Fruit fly (Drosophila melanogaster) whole organism, embryonic: ENCODE measurements around the gene CG10165.

ENCODE experiments used
- Abd-B ChIP-seq: fragments of 200-800 bp; sonication (Bioruptor generic); optimal IDR thresholded peaks from 2 replicates; lab custom pipeline; 2018; ENCODE audit warnings: missing biosample characterization, mild to moderate bottlenecking, missing genetic modification characterization, moderate library complexity
- Awh ChIP-seq: fragments of 200-800 bp; sonication (Bioruptor generic); IDR thresholded peaks from 2 replicates; pipeline ENCODE4, ENCODE4 v1.3.6; 2022; ENCODE audit warnings: missing biosample characterization, missing genetic modification characterization
- B-H2 ChIP-seq: fragments of 200-800 bp; sonication (Bioruptor generic); optimal IDR thresholded peaks from 2 replicates; lab custom pipeline; 2018; ENCODE audit warnings: missing biosample characterization, mild to moderate bottlenecking, missing genetic modification characterization
- Bdp1 ChIP-seq: fragments of 200-800 bp; sonication (Bioruptor generic); optimal IDR thresholded peaks from 3 replicates; lab custom pipeline; 2016; ENCODE audit warnings: missing biosample characterization, missing genetic modification characterization
- CG10147 ChIP-seq: fragments of 200-800 bp; sonication (Bioruptor generic); optimal IDR thresholded peaks from 2 replicates; lab custom pipeline; 2019; ENCODE audit warnings: missing biosample characterization, mild to moderate bottlenecking, missing genetic modification characterization, moderate library complexity
- CG10321 ChIP-seq: fragments of 200-800 bp; sonication (Bioruptor generic); IDR thresholded peaks from 2 replicates; pipeline ENCODE4 v1.3.6; 2022; ENCODE audit warnings: missing biosample characterization, missing genetic modification characterization
- CG10431 ChIP-seq: fragments of 200-800 bp; sonication (Bioruptor generic); optimal IDR thresholded peaks from 3 replicates; lab custom pipeline; 2018; ENCODE audit warnings: missing biosample characterization, mild to moderate bottlenecking, missing genetic modification characterization
- CG12744 ChIP-seq: fragments of 200-800 bp; sonication (Bioruptor generic); optimal IDR thresholded peaks from 2 replicates; lab custom pipeline; 2016; ENCODE audit warnings: missing biosample characterization, missing genetic modification characterization
- CG12942 ChIP-seq: fragments of 200-800 bp; sonication (Bioruptor generic); optimal IDR thresholded peaks from 3 replicates; lab custom pipeline; 2016; ENCODE audit warnings: missing biosample characterization, missing genetic modification characterization
- CG13287 ChIP-seq: fragments of 200-800 bp; sonication (Bioruptor generic); IDR thresholded peaks from 2 replicates; pipeline ENCODE4 v1.3.6; 2022; ENCODE audit warnings: missing biosample characterization, missing genetic modification characterization; ENCODE audit not compliant: partially characterized antibody
- CG14710 ChIP-seq: fragments of 200-800 bp; sonication (Bioruptor generic); optimal IDR thresholded peaks from 3 replicates; lab custom pipeline; 2019; ENCODE audit warnings: missing biosample characterization, mild to moderate bottlenecking, missing genetic modification characterization, moderate library complexity
- CG15479 ChIP-seq: fragments of 200-800 bp; sonication (Bioruptor generic); optimal IDR thresholded peaks from 3 replicates; lab custom pipeline; 2019; ENCODE audit warnings: missing biosample characterization, mild to moderate bottlenecking, missing genetic modification characterization, moderate library complexity
- CG17612 ChIP-seq: fragments of 200-800 bp; sonication (Bioruptor generic); IDR thresholded peaks from 2 replicates; pipeline ENCODE4 v1.3.6; 2022; ENCODE audit warnings: missing biosample characterization, missing genetic modification characterization
- CG17912 ChIP-seq: fragments of 200-800 bp; sonication (Bioruptor generic); optimal IDR thresholded peaks from 2 replicates; lab custom pipeline; 2018; ENCODE audit warnings: missing biosample characterization, mild to moderate bottlenecking, missing genetic modification characterization
- CG18262 ChIP-seq: fragments of 200-800 bp; optimal IDR thresholded peaks from 3 replicates; lab custom pipeline; 2019; ENCODE audit warnings: missing biosample characterization, mild to moderate bottlenecking, missing genetic modification characterization, moderate library complexity
- CG30431 ChIP-seq: fragments of 200-800 bp; sonication (Bioruptor generic); optimal IDR thresholded peaks from 2 replicates; lab custom pipeline; 2017; ENCODE audit warnings: missing biosample characterization, missing genetic modification characterization
- CG32767 ChIP-seq: fragments of 200-800 bp; sonication (Bioruptor generic); IDR thresholded peaks from 2 replicates; pipeline ENCODE4 v1.3.6; 2022; ENCODE audit warnings: missing biosample characterization, missing genetic modification characterization
- CG34376 ChIP-seq: fragments of 200-800 bp; sonication (Bioruptor generic); optimal IDR thresholded peaks from 2 replicates; lab custom pipeline; 2018; ENCODE audit warnings: missing biosample characterization, mild to moderate bottlenecking, missing genetic modification characterization
- CG42726 ChIP-seq: fragments of 200-800 bp; sonication (Bioruptor generic); IDR thresholded peaks from 2 replicates; pipeline ENCODE4 v1.3.6; 2022; ENCODE audit warnings: missing biosample characterization, missing genetic modification characterization; ENCODE audit not compliant: partially characterized antibody
- CG4707 ChIP-seq: fragments of 200-800 bp; sonication (Bioruptor generic); optimal IDR thresholded peaks from 2 replicates; lab custom pipeline; 2018; ENCODE audit warnings: missing biosample characterization, mild to moderate bottlenecking, missing genetic modification characterization, moderate library complexity
- CG5953 ChIP-seq: fragments of 200-800 bp; sonication (Bioruptor generic); IDR thresholded peaks from 2 replicates; pipeline ENCODE4 v1.3.6; 2022; ENCODE audit warnings: missing biosample characterization, missing genetic modification characterization
- CG8089 ChIP-seq: fragments of 200-800 bp; sonication (Bioruptor generic); optimal IDR thresholded peaks from 3 replicates; lab custom pipeline; 2016; ENCODE audit warnings: missing biosample characterization, missing genetic modification characterization
- CG9215 ChIP-seq: fragments of 200-800 bp; sonication (Bioruptor generic); IDR thresholded peaks from 2 replicates; pipeline ENCODE4 v1.3.6; 2022; ENCODE audit warnings: missing biosample characterization, missing genetic modification characterization
- CHES-1-like ChIP-seq: fragments of 200-800 bp; sonication (Bioruptor generic); optimal IDR thresholded peaks from 2 replicates; lab custom pipeline; 2016; ENCODE audit warnings: missing biosample characterization, missing genetic modification characterization
- Dbx ChIP-seq: fragments of 200-800 bp; sonication (Bioruptor generic); IDR thresholded peaks from 3 replicates; pipeline ENCODE4 v1.3.6; 2022; ENCODE audit warnings: missing biosample characterization, missing genetic modification characterization
- Dek ChIP-seq: fragments of 200-800 bp; sonication (Bioruptor generic); optimal IDR thresholded peaks from 3 replicates; lab custom pipeline; 2019; ENCODE audit warnings: missing biosample characterization, mild to moderate bottlenecking, missing genetic modification characterization, moderate library complexity
- Dip3 ChIP-seq: fragments of 200-800 bp; sonication (Bioruptor generic); optimal IDR thresholded peaks from 3 replicates; lab custom pipeline; 2016; ENCODE audit warnings: missing biosample characterization, missing genetic modification characterization
- Dref ChIP-seq: fragments of 200-800 bp; sonication (Bioruptor generic); IDR thresholded peaks from 2 replicates; pipeline ENCODE4 v1.3.6; 2022; ENCODE audit warnings: missing biosample characterization, missing genetic modification characterization
- E2f1 ChIP-seq: fragments of 200-800 bp; sonication (Bioruptor generic); IDR thresholded peaks from 2 replicates; pipeline ENCODE4 v1.3.6; 2022; ENCODE audit warnings: missing biosample characterization, missing genetic modification characterization
- Eip74EF ChIP-seq, 2 experiments: fragments of 200-800 bp in 1 of 2; fragments of >200 bp in 1 of 2; sonication (Bioruptor generic) in 1 of 2; optimal IDR thresholded peaks; 2 replicates each; lab custom pipeline; 2017 to 2019; ENCODE audit warnings: missing biosample characterization in 2 of 2, missing genetic modification characterization in 2 of 2, mild to moderate bottlenecking in 1 of 2, moderate library complexity in 1 of 2
- Hr39 ChIP-seq: fragments of >200 bp; optimal IDR thresholded peaks from 2 replicates; lab custom pipeline; 2017
- Hsf ChIP-seq: fragments of 200-800 bp; sonication (Bioruptor generic); optimal IDR thresholded peaks from 3 replicates; lab custom pipeline; 2016; ENCODE audit warnings: missing biosample characterization, missing genetic modification characterization
- MTF-1 ChIP-seq: fragments of 200-800 bp; sonication (Bioruptor generic); optimal IDR thresholded peaks from 2 replicates; lab custom pipeline; 2018; ENCODE audit warnings: missing biosample characterization, mild to moderate bottlenecking, missing genetic modification characterization, borderline replicate concordance
- Oaz ChIP-seq: fragments of 200-800 bp; sonication (Bioruptor generic); IDR thresholded peaks from 2 replicates; pipeline ENCODE4 v1.3.6; 2022; ENCODE audit warnings: missing biosample characterization, missing genetic modification characterization
- Oli ChIP-seq: fragments of 200-800 bp; sonication (Bioruptor generic); optimal IDR thresholded peaks from 2 replicates; lab custom pipeline; 2018; ENCODE audit warnings: missing biosample characterization, mild to moderate bottlenecking, missing genetic modification characterization, moderate library complexity
- Six4 ChIP-seq: fragments of 200-800 bp; sonication (Bioruptor generic); optimal IDR thresholded peaks from 2 replicates; lab custom pipeline; 2016; ENCODE audit warnings: missing biosample characterization, missing genetic modification characterization
- Taf1 ChIP-seq: fragments of 200-800 bp; sonication (Bioruptor generic); IDR thresholded peaks from 2 replicates; pipeline ENCODE4 v1.3.6; 2022; ENCODE audit warnings: missing biosample characterization, missing genetic modification characterization
- amos ChIP-seq: fragments of 200-800 bp; sonication (Bioruptor generic); IDR thresholded peaks from 2 replicates; pipeline ENCODE4 v1.3.6; 2022; ENCODE audit warnings: missing biosample characterization, missing genetic modification characterization; ENCODE audit not compliant: partially characterized antibody
- ase ChIP-seq: fragments of 200-800 bp; sonication (Bioruptor generic); IDR thresholded peaks from 3 replicates; pipeline ENCODE4 v1.3.6; 2022; ENCODE audit warnings: missing biosample characterization, missing genetic modification characterization
- bbx ChIP-seq: fragments of 200-800 bp; sonication (Bioruptor generic); IDR thresholded peaks from 2 replicates; pipeline ENCODE4 v1.3.6; 2022; ENCODE audit warnings: missing biosample characterization, missing genetic modification characterization; ENCODE audit not compliant: partially characterized antibody
- bsh ChIP-seq, 2 experiments: fragments of 200-800 bp; sonication (Bioruptor generic); optimal IDR thresholded peaks; 2 replicates each; lab custom pipeline; 2017 to 2018; ENCODE audit warnings: mild to moderate bottlenecking in 2 of 2, missing biosample characterization in 2 of 2, missing genetic modification characterization in 2 of 2, moderate library complexity in 1 of 2
- chinmo ChIP-seq: fragments of 200-800 bp; sonication (Bioruptor generic); IDR thresholded peaks from 4 replicates; pipeline ENCODE4 v1.3.6; 2022; ENCODE audit warnings: missing biosample characterization, missing genetic modification characterization; ENCODE audit not compliant: partially characterized antibody
- chm ChIP-seq: fragments of 200-800 bp; sonication (Bioruptor generic); IDR thresholded peaks from 2 replicates; pipeline ENCODE4 v1.3.6; 2022; ENCODE audit warnings: missing biosample characterization, missing genetic modification characterization
- luna ChIP-seq: fragments of 200-800 bp; sonication (Bioruptor generic); optimal IDR thresholded peaks from 2 replicates; lab custom pipeline; 2016; ENCODE audit warnings: missing biosample characterization, missing genetic modification characterization
- org-1 ChIP-seq: fragments of 200-800 bp; sonication (Bioruptor generic); optimal IDR thresholded peaks from 2 replicates; lab custom pipeline; 2017; ENCODE audit warnings: missing biosample characterization, missing genetic modification characterization
- pnt ChIP-seq: fragments of 200-800 bp; sonication (Bioruptor generic); optimal IDR thresholded peaks from 3 replicates; lab custom pipeline; 2016; ENCODE audit warnings: missing biosample characterization, missing genetic modification characterization
- rib ChIP-seq: fragments of 200-800 bp; sonication (Bioruptor generic); IDR thresholded peaks from 2 replicates; pipeline ENCODE4 v1.3.6; 2022; ENCODE audit warnings: missing biosample characterization, missing genetic modification characterization
- row ChIP-seq: fragments of 200-800 bp; sonication (Bioruptor generic); IDR thresholded peaks from 3 replicates; pipeline ENCODE4 v1.3.6; 2022; ENCODE audit warnings: missing biosample characterization, missing genetic modification characterization
- sim ChIP-seq: fragments of 200-800 bp; sonication (Bioruptor generic); IDR thresholded peaks from 2 replicates; pipeline ENCODE4 v1.3.6; 2022; ENCODE audit warnings: missing biosample characterization, missing genetic modification characterization
- sna ChIP-seq: fragments of 200-800 bp; sonication (Bioruptor generic); IDR thresholded peaks from 2 replicates; pipeline ENCODE4 v1.3.6; 2022; ENCODE audit warnings: missing biosample characterization, missing genetic modification characterization; ENCODE audit not compliant: partially characterized antibody
- stc ChIP-seq: fragments of 200-800 bp; sonication (Bioruptor generic); IDR thresholded peaks from 2 replicates; pipeline ENCODE4 v1.3.6; 2022; ENCODE audit warnings: missing biosample characterization, missing genetic modification characterization
- trem ChIP-seq: fragments of 200-800 bp; optimal IDR thresholded peaks from 3 replicates; lab custom pipeline; 2019; ENCODE audit warnings: missing biosample characterization, mild to moderate bottlenecking, missing genetic modification characterization, moderate library complexity

Gene CG10165

dm6 chr2L:19519611-19520010, 10.5 kb downstream of the CG10165 start (continued):
- TF ChIP-seq CG10147 (no peak), row (GFP tag; lab: Robert Waterston, UW) (no peak), B-H2 (GFP tag; lab: Kevin White, UChicago) (no peak), ase (no peak), CG10431 (no peak), CG9215 (no peak), sna (no peak), Dip3 (GFP tag; lab: Kevin White, UChicago) (no peak), luna (GFP tag; lab: Kevin White, UChicago) (no peak), Dref (GFP tag; lab: Robert Waterston, UW) (0 out of 2 replicates have a peak, but pooled peaks have one; percentile 22), CG14710 (no peak), Oaz (no peak), Eip74EF (GFP tag; optimal IDR thresholded peaks at IDR 0.05; lab: Kevin White, UChicago) (no peak), MTF-1 (GFP tag; lab: Kevin White, UChicago) (no peak), Oli (tag; lab: Kevin White, UChicago) (no peak), amos (GFP tag; lab: Robert Waterston, UW) (no peak), rib (no peak), CG12744 (GFP tag; lab: Kevin White, UChicago) (no peak), Bdp1 (GFP tag; lab: Kevin White, UChicago) (no peak), Taf1 (GFP tag; lab: Robert Waterston, UW) (no peak), CG4707 (GFP tag; lab: Kevin White, UChicago) (no peak), Dbx (GFP tag; lab: Robert Waterston, UW) (no peak), CG32767 (GFP tag; lab: Robert Waterston, UW) (peak; percentile 35; the same call in 1 of the 2 replicates), CG18262 (tag; lab: Kevin White, UChicago) (no peak), Hr39 (lab: Kevin White, UChicago) (no peak), Hsf (GFP tag; lab: Kevin White, UChicago) (no peak), CG8089 (no peak), stc (GFP tag; lab: Robert Waterston, UW) (no peak), E2f1 (GFP tag; lab: Robert Waterston, UW) (no peak), chinmo (GFP tag; lab: Robert Waterston, UW) (peak; percentile 44; the same call in 1 of the 4 replicates), trem (tag; lab: Kevin White, UChicago) (no peak), CG13287 (GFP tag; lab: Robert Waterston, UW) (peak; percentile 24; the same call in 1 of the 2 replicates), CG15479 (no peak), CG5953 (GFP tag; lab: Robert Waterston, UW) (no peak), Dek (tag; lab: Kevin White, UChicago) (no peak), CG17912 (GFP tag; lab: Kevin White, UChicago) (no peak), CG30431 (GFP tag; lab: Kevin White, UChicago) (no peak), pnt (no peak), CG17612 (GFP tag; lab: Robert Waterston, UW) (no peak), CG34376 (no peak), org-1 (GFP tag; lab: Kevin White, UChicago) (no peak), Awh (GFP tag; lab: Robert Waterston, UW) (no peak), CG42726 (no peak), CG10321 (GFP tag; lab: Robert Waterston, UW) (no peak), Abd-B (GFP tag; lab: Kevin White, UChicago) (no peak), bbx (GFP tag; lab: Robert Waterston, UW) (no peak), CHES-1-like (GFP tag; lab: Kevin White, UChicago) (no peak), chm (GFP tag; lab: Robert Waterston, UW) (0 out of 2 replicates have a peak, but pooled peaks have one; percentile 39), bsh (GFP tag; optimal IDR thresholded peaks at IDR 0.05; lab: Kevin White, UChicago) (no peak), CG12942 (no peak), sim (no peak), Six4 (no peak)
